Worm (Caenorhabditis elegans) whole organism, L3 larva: Measurements from ENCODE around the gene C36C9.11.

ENCODE experiments used
- ZK546.5 ChIP-seq: sonication (generic microtip); optimal IDR thresholded peaks from 2 replicates; lab custom pipeline; 2017; ENCODE audit warnings: missing biosample characterization, missing genetic modification characterization
- ceh-16 ChIP-seq: sonication (generic microtip); optimal IDR thresholded peaks from 2 replicates; lab custom pipeline; 2017; ENCODE audit warnings: missing biosample characterization, missing genetic modification characterization
- egl-27 ChIP-seq: sonication (generic microtip); optimal IDR thresholded peaks from 4 replicates; lab custom pipeline; 2017; ENCODE audit warnings: missing biosample characterization, missing genetic modification reagents, missing genetic modification characterization
- elt-3 ChIP-seq, 3 experiments: fragments of 150-350 bp in 1 of 3; sonication (generic microtip) in 2 of 3; optimal IDR thresholded peaks; 2 replicates in 2 of 3; 4 replicates in 1 of 3; lab custom pipeline; 2014 to 2017; ENCODE audit warnings: missing biosample characterization in 3 of 3, missing genetic modification characterization in 3 of 3
- lin-15B ChIP-seq: fragments of 150-350 bp; optimal IDR thresholded peaks from 2 replicates; lab custom pipeline; 2014; ENCODE audit warnings: missing biosample characterization, missing genetic modification characterization
- lin-39 ChIP-seq: fragments of 150-350 bp; optimal IDR thresholded peaks from 2 replicates; lab custom pipeline; 2018; ENCODE audit warnings: missing biosample characterization, missing genetic modification reagents, missing genetic modification characterization
- nhr-11 ChIP-seq: fragments of 150-350 bp; optimal IDR thresholded peaks from 2 replicates; lab custom pipeline; 2014; ENCODE audit warnings: missing biosample characterization, missing genetic modification characterization
- nhr-25 ChIP-seq: sonication (generic microtip); optimal IDR thresholded peaks from 2 replicates; lab custom pipeline; 2017; ENCODE audit warnings: missing biosample characterization, missing genetic modification characterization
- nhr-67 ChIP-seq: fragments of 150-350 bp; optimal IDR thresholded peaks from 2 replicates; lab custom pipeline; 2014; ENCODE audit warnings: missing biosample characterization, missing genetic modification characterization
- snpc-4 ChIP-seq: fragments of 150-350 bp; optimal IDR thresholded peaks from 2 replicates; lab custom pipeline; 2014; ENCODE audit warnings: missing biosample characterization, missing genetic modification characterization
- zag-1 ChIP-seq: fragments of 150-350 bp; optimal IDR thresholded peaks from 2 replicates; lab custom pipeline; 2014; ENCODE audit warnings: missing biosample characterization, missing genetic modification characterization
- ztf-4 ChIP-seq: fragments of 150-350 bp; optimal IDR thresholded peaks from 2 replicates; lab custom pipeline; 2014; ENCODE audit warnings: missing biosample characterization, missing genetic modification characterization

DNA sequence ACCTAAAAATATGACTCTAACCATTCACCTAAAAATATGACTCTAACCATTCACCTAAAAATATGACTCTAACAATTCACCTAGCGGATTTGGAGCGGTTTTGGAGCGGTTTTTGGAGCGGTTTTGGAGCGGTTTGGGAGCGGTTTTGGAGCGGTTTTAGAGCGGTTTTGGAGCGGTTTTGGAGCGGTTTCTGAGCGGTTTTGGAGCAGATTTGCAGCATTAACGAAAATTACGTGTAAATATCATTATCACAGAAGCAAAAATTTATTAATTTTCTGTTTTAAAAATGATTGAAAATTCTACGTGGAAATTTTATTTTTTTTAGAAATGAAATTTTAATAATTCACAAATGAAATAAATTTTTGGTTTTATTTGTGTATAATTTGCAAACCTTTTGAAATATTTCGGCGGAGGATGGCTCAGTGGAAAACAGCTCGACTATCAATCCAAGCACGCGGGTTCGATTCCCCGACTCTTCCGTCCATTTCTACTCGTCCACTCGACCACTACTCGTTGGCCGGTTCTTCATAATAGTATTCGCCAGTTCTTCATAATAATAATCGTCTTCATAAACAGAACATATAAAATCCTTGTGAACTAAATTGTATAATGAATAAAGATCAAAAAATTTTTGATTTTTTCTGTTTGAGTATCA lies 43.6 kb upstream of the C36C9.11 start:
- no peak for TF ChIP-seq nhr-67 (tag; lab: Kevin White, UChicago)
- TF ChIP-seq ztf-4 (tag; lab: Kevin White, UChicago): no peak
- no peak for TF ChIP-seq nhr-25
- TF ChIP-seq elt-3 (tag; optimal IDR thresholded peaks at IDR 0.05; lab: Kevin White, UChicago): no peak
- no peak for TF ChIP-seq egl-27 (tag; lab: Kevin White, UChicago)
- no peak for TF ChIP-seq lin-15B (tag; lab: Kevin White, UChicago)
- no peak for TF ChIP-seq nhr-11 (tag; lab: Kevin White, UChicago)
- no peak for TF ChIP-seq ceh-16 (tag; lab: Kevin White, UChicago)
- TF ChIP-seq lin-39 (tag; lab: Kevin White, UChicago): no peak
- TF ChIP-seq zag-1: no peak
- no peak for TF ChIP-seq snpc-4 (tag; lab: Kevin White, UChicago)
- no peak for TF ChIP-seq ZK546.5 (tag; lab: Kevin White, UChicago)
